Fruit fly (Drosophila melanogaster): ENCODE results near the gene CG13675.

DNA sequence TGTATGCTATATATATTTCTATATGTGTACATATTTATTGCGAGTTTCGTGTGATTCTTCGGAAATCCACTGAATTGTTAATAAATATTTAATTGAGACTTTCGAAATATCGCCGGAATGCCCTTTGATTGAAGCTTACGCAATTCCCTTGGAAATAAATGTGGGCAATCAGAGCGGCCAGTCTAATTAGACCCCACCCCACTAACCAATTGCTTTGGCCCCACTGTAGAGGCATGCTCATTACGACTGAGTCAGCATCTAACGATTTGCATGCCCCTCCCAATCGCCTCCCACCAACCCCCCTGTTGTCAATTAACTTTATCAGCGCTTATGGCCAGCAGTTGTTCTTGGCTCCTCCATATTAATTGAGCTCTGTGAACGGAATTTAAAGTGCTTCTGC lies 48.5 kb downstream of the CG13675 start:
- no peak for TF ChIP-seq h (optimal IDR thresholded peaks at IDR 0.05)
- TF ChIP-seq ttk (optimal IDR thresholded peaks at IDR 0.05) = no peak
